Fruit fly (Drosophila melanogaster) whole organism, embryonic: ENCODE results near the gene Zdhhc8.

ENCODE experiments used
- Bdp1 ChIP-seq: fragments of 200-800 bp; sonication (Bioruptor generic); optimal IDR thresholded peaks from 3 replicates; lab custom pipeline; 2016; ENCODE audit warnings: missing biosample characterization, missing genetic modification characterization
- CG10979 ChIP-seq: fragments of 200-800 bp; sonication (Bioruptor generic); optimal IDR thresholded peaks from 2 replicates; lab custom pipeline; 2018; ENCODE audit warnings: missing biosample characterization, mild to moderate bottlenecking, missing genetic modification characterization, moderate library complexity
- CG12744 ChIP-seq: fragments of 200-800 bp; sonication (Bioruptor generic); optimal IDR thresholded peaks from 2 replicates; lab custom pipeline; 2016; ENCODE audit warnings: missing biosample characterization, missing genetic modification characterization
- CG13894 ChIP-seq: fragments of 200-800 bp; sonication (Bioruptor generic); optimal IDR thresholded peaks from 3 replicates; lab custom pipeline; 2018; ENCODE audit warnings: missing biosample characterization, mild to moderate bottlenecking, missing genetic modification characterization, moderate library complexity
- CG15011 ChIP-seq: fragments of 200-800 bp; sonication (Bioruptor generic); optimal IDR thresholded peaks from 3 replicates; lab custom pipeline; 2018; ENCODE audit warnings: missing biosample characterization, mild to moderate bottlenecking, missing genetic modification characterization
- CG16863 ChIP-seq: fragments of 200-800 bp; sonication (Bioruptor generic); optimal IDR thresholded peaks from 3 replicates; lab custom pipeline; 2016; ENCODE audit warnings: missing biosample characterization, missing genetic modification characterization
- CG17328 ChIP-seq: fragments of 200-800 bp; sonication (Bioruptor generic); IDR thresholded peaks from 2 replicates; pipeline ENCODE4 v1.3.6; 2022; ENCODE audit warnings: missing biosample characterization, missing genetic modification characterization
- CG17568 ChIP-seq: fragments of 200-800 bp; sonication (Bioruptor generic); optimal IDR thresholded peaks from 2 replicates; lab custom pipeline; 2018; ENCODE audit warnings: missing biosample characterization, mild to moderate bottlenecking, missing genetic modification characterization, moderate library complexity
- CG17912 ChIP-seq: fragments of 200-800 bp; sonication (Bioruptor generic); optimal IDR thresholded peaks from 2 replicates; lab custom pipeline; 2018; ENCODE audit warnings: missing biosample characterization, mild to moderate bottlenecking, missing genetic modification characterization
- CG18476 ChIP-seq: fragments of 200-800 bp; sonication (Bioruptor generic); optimal IDR thresholded peaks from 2 replicates; lab custom pipeline; 2016; ENCODE audit warnings: missing biosample characterization, mild to moderate bottlenecking, missing genetic modification characterization
- CG2202 ChIP-seq: fragments of 200-800 bp; sonication (Bioruptor generic); optimal IDR thresholded peaks from 2 replicates; lab custom pipeline; 2018; ENCODE audit warnings: missing biosample characterization, mild to moderate bottlenecking, missing genetic modification characterization
- CG3847 ChIP-seq: fragments of 200-800 bp; sonication (Bioruptor generic); IDR thresholded peaks from 2 replicates; pipeline ENCODE4 v1.3.6; 2022; ENCODE audit warnings: missing biosample characterization, missing genetic modification characterization
- CG43689 ChIP-seq: fragments of 200-800 bp; sonication (Bioruptor generic); IDR thresholded peaks from 2 replicates; pipeline ENCODE4 v1.3.6; 2022; ENCODE audit warnings: missing biosample characterization, missing genetic modification characterization
- CG6175 ChIP-seq: fragments of 200-800 bp; sonication (Bioruptor generic); IDR thresholded peaks from 3 replicates; pipeline ENCODE4 v1.3.6; 2022; ENCODE audit warnings: missing biosample characterization, missing genetic modification characterization
- CG6791 ChIP-seq: fragments of 200-800 bp; sonication (Bioruptor generic); IDR thresholded peaks from 3 replicates; pipeline ENCODE4 v1.3.6; 2022; ENCODE audit warnings: missing biosample characterization, missing genetic modification characterization; ENCODE audit not compliant: partially characterized antibody
- CG7928 ChIP-seq: fragments of 200-800 bp; sonication (Bioruptor generic); optimal IDR thresholded peaks from 2 replicates; lab custom pipeline; 2017; ENCODE audit warnings: missing biosample characterization, mild to moderate bottlenecking, missing genetic modification characterization
- CG7987 ChIP-seq: fragments of 200-800 bp; sonication (Bioruptor generic); optimal IDR thresholded peaks from 2 replicates; lab custom pipeline; 2018; ENCODE audit warnings: missing biosample characterization, mild to moderate bottlenecking, missing genetic modification characterization, moderate library complexity
- CG9797 ChIP-seq: fragments of 200-800 bp; sonication (Bioruptor generic); optimal IDR thresholded peaks from 3 replicates; lab custom pipeline; 2018; ENCODE audit warnings: missing biosample characterization, mild to moderate bottlenecking, missing genetic modification characterization
- Med ChIP-seq: fragments of 200-800 bp; sonication (Bioruptor generic); peaks from one replicate; lab custom pipeline; 2016; ENCODE audit warnings: missing biosample characterization, missing genetic modification characterization, mild to moderate bottlenecking, inconsistent platforms, moderate library complexity
- Meics ChIP-seq: fragments of 200-800 bp; sonication (Bioruptor generic); optimal IDR thresholded peaks from 2 replicates; lab custom pipeline; 2017; ENCODE audit warnings: missing biosample characterization, mild to moderate bottlenecking, missing genetic modification characterization
- NfI ChIP-seq: fragments of 200-800 bp; sonication (Bioruptor generic); optimal IDR thresholded peaks from 3 replicates; lab custom pipeline; 2018; ENCODE audit warnings: missing biosample characterization, mild to moderate bottlenecking, missing genetic modification characterization, moderate library complexity
- Scr ChIP-seq: fragments of 200-800 bp; sonication (Bioruptor generic); IDR thresholded peaks from 2 replicates; pipeline ENCODE4 v1.3.6; 2022; ENCODE audit warnings: missing biosample characterization, missing genetic modification characterization; ENCODE audit not compliant: partially characterized antibody
- Six4 ChIP-seq: fragments of 200-800 bp; sonication (Bioruptor generic); optimal IDR thresholded peaks from 2 replicates; lab custom pipeline; 2016; ENCODE audit warnings: missing biosample characterization, missing genetic modification characterization
- Sox100B ChIP-seq: fragments of 200-800 bp; sonication (Bioruptor generic); optimal IDR thresholded peaks from 3 replicates; lab custom pipeline; 2018; ENCODE audit warnings: missing biosample characterization, mild to moderate bottlenecking, missing genetic modification characterization
- Spps ChIP-seq: fragments of 200-800 bp; sonication (Bioruptor generic); optimal IDR thresholded peaks from 2 replicates; lab custom pipeline; 2018; ENCODE audit warnings: missing biosample characterization, mild to moderate bottlenecking, missing genetic modification characterization
- Ssrp ChIP-seq: fragments of 200-800 bp; sonication (Bioruptor generic); optimal IDR thresholded peaks from 2 replicates; lab custom pipeline; 2018; ENCODE audit warnings: missing biosample characterization, mild to moderate bottlenecking, missing genetic modification characterization, moderate library complexity
- Trl ChIP-seq, 3 experiments: fragments of >200 bp in 2 of 3; fragments of 200-800 bp in 1 of 3; sonication (Bioruptor generic) in 1 of 3; optimal IDR thresholded peaks; 2 replicates in 1 of 3; 3 replicates in 2 of 3; lab custom pipeline; 2016 to 2017; ENCODE audit warnings: missing biosample characterization in 1 of 3, missing genetic modification characterization in 1 of 3
- ac ChIP-seq: fragments of 200-800 bp; sonication (Bioruptor generic); optimal IDR thresholded peaks from 3 replicates; lab custom pipeline; 2017; ENCODE audit warnings: missing biosample characterization, mild to moderate bottlenecking, missing genetic modification characterization
- cas ChIP-seq: fragments of 200-800 bp; sonication (Bioruptor generic); IDR thresholded peaks from 2 replicates; pipeline ENCODE4 v1.3.6; 2022; ENCODE audit warnings: missing biosample characterization, missing genetic modification characterization
- chm ChIP-seq: fragments of 200-800 bp; sonication (Bioruptor generic); IDR thresholded peaks from 2 replicates; pipeline ENCODE4 v1.3.6; 2022; ENCODE audit warnings: missing biosample characterization, missing genetic modification characterization
- cwo ChIP-seq: fragments of 200-800 bp; sonication (Bioruptor generic); optimal IDR thresholded peaks from 3 replicates; lab custom pipeline; 2017; ENCODE audit warnings: missing biosample characterization, missing genetic modification characterization, mild to moderate bottlenecking, moderate library complexity, missing genetic modification reagents
- da ChIP-seq: fragments of 200-800 bp; sonication (Bioruptor generic); optimal IDR thresholded peaks from 2 replicates; lab custom pipeline; 2016; ENCODE audit warnings: missing biosample characterization, missing genetic modification characterization
- grn ChIP-seq: fragments of 200-800 bp; sonication (Bioruptor generic); optimal IDR thresholded peaks from 3 replicates; lab custom pipeline; 2017; ENCODE audit warnings: missing biosample characterization, missing genetic modification characterization
- insv ChIP-seq, 2 experiments: fragments of 200-800 bp; sonication (Bioruptor generic); optimal IDR thresholded peaks; 3 replicates each; lab custom pipeline; 2016 to 2018; ENCODE audit warnings: missing biosample characterization in 2 of 2, missing genetic modification characterization in 2 of 2
- jigr1 ChIP-seq: fragments of 200-800 bp; sonication (Bioruptor generic); IDR thresholded peaks from 3 replicates; pipeline ENCODE4 v1.3.6; 2022; ENCODE audit warnings: missing biosample characterization, missing genetic modification characterization
- jing ChIP-seq: fragments of 200-800 bp; sonication (Bioruptor generic); optimal IDR thresholded peaks from 2 replicates; lab custom pipeline; 2018; ENCODE audit warnings: missing biosample characterization, mild to moderate bottlenecking, missing genetic modification characterization
- jumu ChIP-seq: fragments of 200-800 bp; sonication (Bioruptor generic); optimal IDR thresholded peaks from 3 replicates; lab custom pipeline; 2016; ENCODE audit warnings: missing biosample characterization, missing genetic modification characterization
- ken ChIP-seq: fragments of 200-800 bp; sonication (Bioruptor generic); IDR thresholded peaks from 3 replicates; pipeline ENCODE4 v1.3.6; 2022; ENCODE audit warnings: missing biosample characterization, missing genetic modification characterization
- luna ChIP-seq: fragments of 200-800 bp; sonication (Bioruptor generic); optimal IDR thresholded peaks from 2 replicates; lab custom pipeline; 2016; ENCODE audit warnings: missing biosample characterization, missing genetic modification characterization
- nerfin-1 ChIP-seq: fragments of 200-800 bp; sonication (Bioruptor generic); optimal IDR thresholded peaks from 3 replicates; lab custom pipeline; 2019; ENCODE audit warnings: missing biosample characterization, mild to moderate bottlenecking, missing genetic modification characterization, moderate library complexity
- otp ChIP-seq: fragments of 200-800 bp; sonication (Bioruptor generic); IDR thresholded peaks from 3 replicates; pipeline ENCODE4, ENCODE4 v1.3.6; 2022; ENCODE audit warnings: missing biosample characterization, missing genetic modification characterization
- pan ChIP-seq, 4 experiments: fragments of >200 bp in 3 of 4; fragments of 200-800 bp in 1 of 4; sonication (Bioruptor generic) in 1 of 4; optimal IDR thresholded peaks in 3 of 4; IDR thresholded peaks in 1 of 4; 2 replicates each; pipeline versions ENCODE4 v1.3.6 to Lab custom; 2017 to 2022; ENCODE audit warnings: missing biosample characterization in 2 of 4, missing genetic modification characterization in 2 of 4, mixed read lengths in 1 of 4
- ro ChIP-seq: fragments of 200-800 bp; sonication (Bioruptor generic); IDR thresholded peaks from 2 replicates; pipeline ENCODE4 v1.3.6; 2022; ENCODE audit warnings: missing biosample characterization, missing genetic modification characterization
- run ChIP-seq: fragments of 200-800 bp; sonication (Bioruptor generic); optimal IDR thresholded peaks from 3 replicates; lab custom pipeline; 2018; ENCODE audit warnings: missing biosample characterization, mild to moderate bottlenecking, missing genetic modification characterization
- sqz ChIP-seq: fragments of 200-800 bp; sonication (Bioruptor generic); optimal IDR thresholded peaks from 3 replicates; lab custom pipeline; 2018; ENCODE audit warnings: missing biosample characterization, mild to moderate bottlenecking, missing genetic modification characterization
- tgo ChIP-seq: fragments of 200-800 bp; sonication (Bioruptor generic); IDR thresholded peaks from 3 replicates; pipeline ENCODE4 v1.3.6; 2022; ENCODE audit warnings: missing biosample characterization, missing genetic modification characterization
- tin ChIP-seq: fragments of 200-800 bp; sonication (Bioruptor generic); optimal IDR thresholded peaks from 3 replicates; lab custom pipeline; 2016; ENCODE audit warnings: missing biosample characterization, missing genetic modification characterization
- toy ChIP-seq: fragments of 200-800 bp; sonication (Bioruptor generic); IDR thresholded peaks from 2 replicates; pipeline ENCODE4 v1.3.6; 2022; ENCODE audit warnings: missing biosample characterization, missing genetic modification characterization
- unpg ChIP-seq: fragments of 200-800 bp; sonication (Bioruptor generic); optimal IDR thresholded peaks from 3 replicates; lab custom pipeline; 2018; ENCODE audit warnings: missing biosample characterization, mild to moderate bottlenecking, missing genetic modification characterization, moderate library complexity
- vnd ChIP-seq: fragments of 200-800 bp; sonication (Bioruptor generic); IDR thresholded peaks from 3 replicates; pipeline ENCODE4 v1.3.6; 2022; ENCODE audit warnings: missing biosample characterization, missing genetic modification characterization; ENCODE audit not compliant: partially characterized antibody

The Zdhhc8 gene

DNA sequence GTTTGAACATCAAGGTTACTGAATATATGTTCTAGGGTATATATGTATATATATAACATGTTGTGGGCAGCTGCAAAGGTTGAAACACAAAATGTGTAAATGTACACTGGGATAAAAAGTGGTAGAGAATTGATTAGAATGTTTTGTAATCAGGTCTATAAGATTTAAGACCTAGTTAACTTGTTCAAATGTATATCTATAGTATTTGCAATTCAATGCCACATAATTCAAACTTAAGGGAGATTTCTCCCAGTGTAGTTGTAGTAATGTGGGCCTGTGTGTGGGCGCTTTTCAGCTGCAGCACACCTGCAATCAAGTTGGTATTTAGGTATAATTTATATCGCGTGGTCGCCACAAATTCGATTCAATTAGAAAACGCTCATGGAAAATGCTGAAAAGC is 6.8 kb downstream of the Zdhhc8 start (continued):
- TF ChIP-seq Med (peak; percentile 89), CG12744 (GFP tag; lab: Kevin White, UChicago) (peak; percentile 38), Scr (no peak), ken (peak; percentile 61; the same call in 1 of the 3 replicates), vnd (GFP tag; lab: Robert Waterston, UW) (no peak), CG7987 (GFP tag; lab: Kevin White, UChicago) (no peak), insv (GFP tag; optimal IDR thresholded peaks at IDR 0.05; lab: Kevin White, UChicago) (no peak), toy (no peak), Six4 (GFP tag; lab: Kevin White, UChicago) (peak; percentile 19), tin (GFP tag; lab: Kevin White, UChicago) (peak; percentile 40), CG9797 (no peak), CG13894 (tag; lab: Kevin White, UChicago) (no peak), jumu (GFP tag; lab: Kevin White, UChicago) (peak; percentile 13), sqz (GFP tag; lab: Kevin White, UChicago) (no peak), pan (optimal IDR thresholded peaks at IDR 0.05; lab: Kevin White, UChicago) (no peak), pan (GFP tag; optimal IDR thresholded peaks at IDR 0.05 in 1 of 2, IDR thresholded peaks at IDR 0.05 in 1 of 2) (peak in 1 of 2 experiments; percentile 79), Sox100B (GFP tag; lab: Kevin White, UChicago) (peak; percentile 41), CG18476 (peak; percentile 21), otp (GFP tag; lab: Robert Waterston, UW) (no peak), CG3847 (GFP tag; lab: Robert Waterston, UW) (0 out of 2 replicates have a peak, but pooled peaks have one; percentile 13), CG7928 (GFP tag; lab: Kevin White, UChicago) (no peak), da (GFP tag; lab: Kevin White, UChicago) (no peak), Ssrp (tag; lab: Kevin White, UChicago) (peak; percentile 49), jigr1 (GFP tag; lab: Robert Waterston, UW) (no peak), CG10979 (tag; lab: Kevin White, UChicago) (peak; percentile 62), unpg (peak; percentile 70), CG17912 (no peak), CG43689 (no peak), CG17568 (GFP tag; lab: Kevin White, UChicago) (peak; percentile 16), cwo (GFP tag; lab: Kevin White, UChicago) (peak; percentile 43), CG15011 (GFP tag; lab: Kevin White, UChicago) (no peak), Trl (optimal IDR thresholded peaks at IDR 0.05; lab: Kevin White, UChicago) (no peak), Trl (GFP tag; optimal IDR thresholded peaks at IDR 0.05; lab: Kevin White, UChicago) (peak; percentile 26), NfI (GFP tag; lab: Kevin White, UChicago) (peak; percentile 37), CG17328 (peak; percentile 58), grn (no peak), Spps (tag; lab: Kevin White, UChicago) (no peak), run (tag; lab: Kevin White, UChicago) (peak; percentile 13), Bdp1 (GFP tag; lab: Kevin White, UChicago) (no peak), CG2202 (tag; lab: Kevin White, UChicago) (no peak), nerfin-1 (tag; lab: Kevin White, UChicago) (no peak), ac (peak; percentile 12), luna (no peak), ro (GFP tag; lab: Robert Waterston, UW) (no peak), jing (GFP tag; lab: Kevin White, UChicago) (peak; percentile 52), chm (peak; percentile 50; the same call in 1 of the 2 replicates), tgo (GFP tag; lab: Robert Waterston, UW) (peak; percentile 51), CG6791 (no peak), CG6175 (GFP tag; lab: Robert Waterston, UW) (no peak), cas (no peak), Meics (GFP tag; lab: Kevin White, UChicago) (peak; percentile 19), CG16863 (GFP tag; lab: Kevin White, UChicago) (peak; percentile 32)
